Worm (Caenorhabditis elegans) whole organism, L1 larva: ENCODE results near the gene smr-1.

Experiments
- Y116A8C.19 ChIP-seq: sonication (generic microtip); optimal IDR thresholded peaks from 2 replicates; lab custom pipeline; 2016; ENCODE audit warnings: missing compliant biosample characterization, missing genetic modification characterization, borderline replicate concordance
- blmp-1 ChIP-seq: fragments of 150-350 bp; optimal IDR thresholded peaks from 2 replicates; lab custom pipeline; 2014; ENCODE audit warnings: missing biosample characterization, missing genetic modification characterization
- ceh-63 ChIP-seq: fragments of 200-800 bp; sonication (Bioruptor generic); optimal IDR thresholded peaks from 2 replicates; lab custom pipeline; 2018; ENCODE audit warnings: mild to moderate bottlenecking, missing genetic modification characterization, missing compliant biosample characterization
- ceh-82 ChIP-seq, 3 experiments: fragments of 150-350 bp in 1 of 3; sonication (generic microtip) in 2 of 3; optimal IDR thresholded peaks; 2 replicates each; lab custom pipeline; 2014 to 2017; ENCODE audit warnings: missing biosample characterization in 3 of 3, missing genetic modification characterization in 3 of 3
- ceh-88 ChIP-seq: fragments of 200-800 bp; sonication (Bioruptor generic); IDR thresholded peaks from 2 replicates; pipeline ENCODE4 v1.3.6; 2022; ENCODE audit warnings: missing genetic modification characterization, missing compliant biosample characterization
- dpl-1 ChIP-seq, 3 experiments: fragments of 150-350 bp in 2 of 3; sonication (generic microtip) in 1 of 3; optimal IDR thresholded peaks; 2 replicates each; lab custom pipeline; 2014 to 2017; ENCODE audit warnings: missing biosample characterization in 3 of 3, missing genetic modification characterization in 3 of 3, missing genetic modification reagents in 3 of 3
- efl-1 ChIP-seq, 4 experiments: fragments of 150-350 bp; optimal IDR thresholded peaks in 3 of 4; peaks in 1 of 4; 1 replicate in 1 of 4; 2 replicates in 3 of 4; lab custom pipeline; 2014; ENCODE audit warnings: missing biosample characterization in 2 of 4, missing genetic modification characterization in 2 of 4, missing genetic modification reagents in 2 of 4
- elt-2 ChIP-seq: sonication (generic microtip); optimal IDR thresholded peaks from 2 replicates; lab custom pipeline; 2016; ENCODE audit warnings: missing genetic modification characterization, mild to moderate bottlenecking, inconsistent platforms, missing compliant biosample characterization, missing genetic modification reagents
- elt-3 ChIP-seq, 6 experiments: fragments of 150-350 bp in 1 of 6; sonication (generic microtip); optimal IDR thresholded peaks; 2 replicates each; lab custom pipeline; 2017 to 2018; ENCODE audit warnings: missing biosample characterization in 6 of 6, missing genetic modification characterization in 6 of 6, inconsistent platforms in 1 of 6
- fkh-4 ChIP-seq: sonication (generic microtip); optimal IDR thresholded peaks from 2 replicates; lab custom pipeline; 2016; ENCODE audit warnings: missing compliant biosample characterization, missing genetic modification characterization, borderline replicate concordance
- fos-1 ChIP-seq: fragments of 150-350 bp; optimal IDR thresholded peaks from 2 replicates; lab custom pipeline; 2014; ENCODE audit warnings: missing biosample characterization, missing genetic modification characterization
- isw-1 ChIP-seq: fragments of 200-800 bp; sonication (Bioruptor generic); IDR thresholded peaks from 2 replicates; pipeline ENCODE4 v1.3.6; 2022; ENCODE audit warnings: missing genetic modification characterization, missing compliant biosample characterization
- jun-1 ChIP-seq: fragments of 150-350 bp; optimal IDR thresholded peaks from 2 replicates; lab custom pipeline; 2014; ENCODE audit warnings: missing biosample characterization, missing genetic modification reagents, missing genetic modification characterization
- lin-13 ChIP-seq: fragments of 150-350 bp; optimal IDR thresholded peaks from 2 replicates; lab custom pipeline; 2014; ENCODE audit warnings: missing biosample characterization, missing genetic modification reagents, missing genetic modification characterization
- lin-14 ChIP-seq: fragments of 200-800 bp; sonication (Bioruptor generic); optimal IDR thresholded peaks from 2 replicates; lab custom pipeline; 2018; ENCODE audit warnings: mild to moderate bottlenecking, missing genetic modification characterization, moderate library complexity, missing compliant biosample characterization
- lin-35 ChIP-seq, 2 experiments: fragments of 150-350 bp; optimal IDR thresholded peaks; 2 replicates each; lab custom pipeline; 2014; ENCODE audit warnings: missing biosample characterization in 2 of 2, missing genetic modification characterization in 2 of 2, missing genetic modification reagents in 2 of 2
- lin-39 ChIP-seq: fragments of 150-350 bp; optimal IDR thresholded peaks from 2 replicates; lab custom pipeline; 2014; ENCODE audit warnings: missing biosample characterization, missing genetic modification reagents, missing genetic modification characterization
- lsy-2 ChIP-seq, 2 experiments: fragments of 150-350 bp; optimal IDR thresholded peaks; 2 replicates each; lab custom pipeline; 2014; ENCODE audit warnings: missing biosample characterization in 2 of 2, missing genetic modification characterization in 2 of 2
- mdl-1 ChIP-seq, 2 experiments: fragments of 150-350 bp; optimal IDR thresholded peaks; 2 replicates each; lab custom pipeline; 2014 to 2017; ENCODE audit warnings: missing biosample characterization in 2 of 2, missing genetic modification characterization in 2 of 2, inconsistent platforms in 1 of 2
- nhr-20 ChIP-seq: sonication (generic microtip); optimal IDR thresholded peaks from 2 replicates; lab custom pipeline; 2016; ENCODE audit warnings: mild to moderate bottlenecking, missing genetic modification characterization, missing compliant biosample characterization
- nhr-47 ChIP-seq: sonication (generic microtip); optimal IDR thresholded peaks from 2 replicates; lab custom pipeline; 2016; ENCODE audit warnings: mild to moderate bottlenecking, missing genetic modification characterization, moderate library complexity, missing compliant biosample characterization
- nhr-71 ChIP-seq: sonication (generic microtip); optimal IDR thresholded peaks from 2 replicates; lab custom pipeline; 2016; ENCODE audit warnings: mild to moderate bottlenecking, missing genetic modification characterization, moderate library complexity, missing compliant biosample characterization
- nhr-85 ChIP-seq: sonication (generic microtip); peaks from one replicate; lab custom pipeline; 2016; ENCODE audit warnings: missing genetic modification characterization, inconsistent platforms, missing compliant biosample characterization
- pag-3 ChIP-seq: sonication (generic microtip); optimal IDR thresholded peaks from 2 replicates; lab custom pipeline; 2017; ENCODE audit warnings: missing genetic modification characterization, mild to moderate bottlenecking, missing compliant biosample characterization, antibody characterized with exemption, borderline replicate concordance; ENCODE audit not compliant: insufficient read depth
- snu-23 ChIP-seq: sonication (generic microtip); optimal IDR thresholded peaks from 2 replicates; lab custom pipeline; 2016; ENCODE audit warnings: missing genetic modification characterization, missing compliant biosample characterization
- tbx-2 ChIP-seq: sonication (generic microtip); optimal IDR thresholded peaks from 2 replicates; lab custom pipeline; 2016; ENCODE audit warnings: missing genetic modification characterization, missing compliant biosample characterization
- tlp-1 ChIP-seq: fragments of 150-350 bp; optimal IDR thresholded peaks from 2 replicates; lab custom pipeline; 2014; ENCODE audit warnings: missing biosample characterization, missing genetic modification characterization
- unc-130 ChIP-seq: fragments of 150-350 bp; optimal IDR thresholded peaks from 2 replicates; lab custom pipeline; 2017; ENCODE audit warnings: missing biosample characterization, missing genetic modification characterization, inconsistent platforms
- xbp-1 ChIP-seq: sonication (generic microtip); optimal IDR thresholded peaks from 2 replicates; lab custom pipeline; 2016; ENCODE audit warnings: missing genetic modification characterization, missing compliant biosample characterization

Gene smr-1

DNA sequence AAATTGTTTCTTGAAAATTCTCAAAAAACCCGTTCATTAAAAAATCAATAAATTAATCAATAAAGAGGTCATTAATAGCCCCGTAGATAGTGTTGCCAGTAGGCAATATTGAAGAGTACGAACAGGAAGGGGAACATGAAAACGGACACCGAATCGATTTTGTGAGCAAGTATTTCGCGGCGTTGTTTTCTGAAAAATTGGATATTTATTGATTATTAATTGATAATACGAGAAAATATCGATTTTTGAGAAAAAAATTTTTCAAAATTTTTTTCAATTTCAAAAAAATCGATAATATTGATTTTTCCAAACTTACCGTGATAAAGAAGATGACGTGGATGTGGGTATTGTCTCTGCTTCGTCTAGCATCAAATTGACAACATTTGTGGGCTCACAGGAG is 17.5 kb upstream of the smr-1 start:
- TF ChIP-seq efl-1 (optimal IDR thresholded peaks at IDR 0.05; lab: Kevin White, UChicago) (no peak), efl-1 (GFP tag; optimal IDR thresholded peaks at IDR 0.05 in 1 of 2; lab: Kevin White, UChicago) (peak in 1 of 2 experiments; percentile 37), elt-2 (tag; lab: Kevin White, UChicago) (no peak)

ce11 chrIII:1131532-1131931 is 11.4 kb upstream of the smr-1 start:
- TF ChIP-seq pag-3 (tag; lab: Kevin White, UChicago), result no peak
- peak; percentile 68 for TF ChIP-seq lin-14 (GFP tag; lab: Kevin White, UChicago)
- TF ChIP-seq nhr-71, result peak; percentile 19
- no peak for TF ChIP-seq fos-1 (tag; lab: Kevin White, UChicago)
- no peak for TF ChIP-seq lin-13
- no peak for TF ChIP-seq efl-1 (optimal IDR thresholded peaks at IDR 0.05; lab: Kevin White, UChicago)
- TF ChIP-seq efl-1 (GFP tag; optimal IDR thresholded peaks at IDR 0.05 in 1 of 2; lab: Kevin White, UChicago), result peak in 1 of 2 experiments; percentile 59
- TF ChIP-seq mdl-1 (tag; optimal IDR thresholded peaks at IDR 0.05; lab: Kevin White, UChicago), result no peak
- peak; percentile 24 for TF ChIP-seq nhr-47
- TF ChIP-seq ceh-82 (tag; optimal IDR thresholded peaks at IDR 0.05; lab: Kevin White, UChicago), result no peak
- no peak for TF ChIP-seq lin-39 (tag; lab: Kevin White, UChicago)
- peak; percentile 8 for TF ChIP-seq tbx-2 (tag; lab: Kevin White, UChicago)

ce11 chrIII:1135925-1136324 is 7.0 kb upstream of the smr-1 start, which contains the start of gene lgc-46:
TSS of gene lgc-46 (minus strand) at chrIII:1136025.
- no peak for TF ChIP-seq isw-1 (GFP tag; lab: Robert Waterston, UW)
- no peak for TF ChIP-seq unc-130 (tag; lab: Kevin White, UChicago)
- TF ChIP-seq tlp-1 (tag; lab: Kevin White, UChicago), result no peak
- no peak for TF ChIP-seq nhr-47
- no peak for TF ChIP-seq nhr-85 (tag; lab: Kevin White, UChicago)
- TF ChIP-seq nhr-20 (tag; lab: Kevin White, UChicago), result no peak
- no peak for TF ChIP-seq xbp-1 (tag; lab: Kevin White, UChicago)

DNA sequence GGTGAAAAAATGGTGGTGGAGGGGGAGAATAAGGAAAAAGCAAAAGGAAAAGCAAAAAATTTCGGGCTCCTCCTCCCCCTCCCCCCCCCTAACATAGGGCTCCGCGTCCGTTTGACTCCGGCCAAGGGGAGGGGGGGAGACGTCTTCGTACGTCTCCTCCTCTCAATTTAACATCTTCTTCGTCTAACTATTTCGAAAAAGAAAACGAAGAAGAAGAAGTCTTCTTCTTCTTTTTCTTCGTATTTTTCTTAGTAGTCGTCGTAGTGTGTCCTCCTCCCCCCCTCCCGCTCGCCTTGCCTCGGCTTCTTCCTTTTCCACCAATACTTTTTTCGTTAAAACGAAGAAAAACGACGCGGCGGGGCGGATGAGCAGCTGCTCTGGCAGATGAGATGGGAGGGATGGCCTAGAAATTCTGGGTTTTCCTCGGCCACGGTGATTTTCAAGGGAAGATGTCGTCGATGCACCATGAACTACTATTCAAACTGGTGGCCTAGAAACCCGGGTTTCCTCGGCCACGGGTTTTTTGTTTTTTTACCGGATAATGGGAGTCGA is 6.1 kb upstream of the smr-1 start:
- TF ChIP-seq lin-14 (GFP tag; lab: Kevin White, UChicago), result peak; percentile 65
- TF ChIP-seq jun-1, result no peak
- peak in 1 of 3 experiments; percentile 43 for TF ChIP-seq ceh-82 (tag; optimal IDR thresholded peaks at IDR 0.05; lab: Kevin White, UChicago)
- peak; percentile 5 for TF ChIP-seq nhr-71
- TF ChIP-seq efl-1 (optimal IDR thresholded peaks at IDR 0.05; lab: Kevin White, UChicago), result peak in 1 of 2 experiments; percentile 9
- no peak for TF ChIP-seq efl-1 (GFP tag; optimal IDR thresholded peaks at IDR 0.05 in 1 of 2; lab: Kevin White, UChicago)
- no peak for TF ChIP-seq lsy-2 (tag; optimal IDR thresholded peaks at IDR 0.05; lab: Kevin White, UChicago)
- TF ChIP-seq lin-35 (GFP tag; optimal IDR thresholded peaks at IDR 0.05; lab: Kevin White, UChicago), result peak in 1 of 2 experiments; percentile 23
- no peak for TF ChIP-seq Y116A8C.19
- peak in 1 of 3 experiments; percentile 13 for TF ChIP-seq dpl-1 (GFP tag; optimal IDR thresholded peaks at IDR 0.05; lab: Kevin White, UChicago)

DNA sequence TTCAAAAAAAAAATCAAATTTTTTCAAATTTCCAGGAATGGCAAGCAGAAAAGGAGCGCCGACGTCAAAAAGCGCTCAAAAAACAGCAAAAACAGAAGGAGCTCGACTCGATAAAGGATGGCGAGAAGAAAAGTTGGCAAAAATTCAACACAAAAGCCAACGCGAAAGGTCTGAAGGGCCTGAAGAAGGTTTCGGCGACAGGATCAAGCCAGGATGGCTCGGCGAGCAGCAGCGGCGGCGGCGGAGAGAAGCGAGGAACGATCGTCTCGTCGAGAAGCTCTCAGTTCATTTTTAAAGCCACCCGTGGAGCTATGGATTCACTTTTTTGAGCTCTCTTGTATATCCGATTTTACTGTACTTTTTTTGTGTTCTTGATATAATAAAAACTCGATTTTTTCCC is 1.8 kb downstream of the smr-1 start:
- no peak for TF ChIP-seq efl-1 (optimal IDR thresholded peaks at IDR 0.05; lab: Kevin White, UChicago)
- TF ChIP-seq efl-1 (GFP tag; optimal IDR thresholded peaks at IDR 0.05 in 1 of 2; lab: Kevin White, UChicago), result peak in 1 of 2 experiments; percentile 76
- no peak for TF ChIP-seq ceh-88 (GFP tag; lab: Robert Waterston, UW)

DNA sequence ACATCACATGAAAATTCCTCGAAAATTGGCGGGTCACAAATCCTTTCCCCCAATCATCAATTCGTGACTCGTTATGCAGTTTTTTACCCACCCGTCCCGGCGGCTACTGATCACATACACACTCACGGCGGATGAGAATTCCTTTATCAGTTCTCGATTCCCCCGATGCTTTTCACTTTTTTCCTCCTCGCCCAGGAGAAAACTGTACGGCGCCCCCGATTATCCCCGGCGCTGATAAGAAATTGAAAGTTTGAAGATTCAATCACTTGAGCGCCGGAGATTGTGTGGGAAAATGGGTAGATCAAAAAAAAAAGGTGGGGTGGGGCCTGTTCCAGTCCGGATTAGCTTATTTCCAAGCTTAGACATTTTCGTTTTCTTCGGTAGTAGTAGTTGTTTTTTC is 4.9 kb downstream of the smr-1 start:
- TF ChIP-seq snu-23 (GFP tag; lab: Kevin White, UChicago), result no peak
- TF ChIP-seq Y116A8C.19, result no peak
- no peak for TF ChIP-seq ceh-63 (GFP tag; lab: Kevin White, UChicago)
- TF ChIP-seq fkh-4, result no peak
- no peak for TF ChIP-seq elt-3 (tag; optimal IDR thresholded peaks at IDR 0.05; lab: Kevin White, UChicago)
- TF ChIP-seq lin-13, result no peak
- TF ChIP-seq unc-130 (tag; lab: Kevin White, UChicago), result no peak
- peak; percentile 100 for TF ChIP-seq blmp-1
- TF ChIP-seq, all 84 proteins: peak for 1
